Fruit fly (Drosophila melanogaster) whole organism, embryonic: ENCODE data around the gene CG14545.
A peak's percentile ranks its signal among the peaks of the same experiment; 100 is the strongest.

Experiments
- ATbp ChIP-seq: fragments of 200-800 bp; sonication (Bioruptor generic); optimal IDR thresholded peaks from 2 replicates; lab custom pipeline; 2017; ENCODE audit warnings: missing biosample characterization, mild to moderate bottlenecking, missing genetic modification characterization, missing genetic modification reagents
- Atf3 ChIP-seq: fragments of 200-800 bp; sonication (Bioruptor generic); optimal IDR thresholded peaks from 3 replicates; lab custom pipeline; 2016; ENCODE audit warnings: missing biosample characterization, missing genetic modification characterization
- BEAF-32 ChIP-seq: fragments of 200-800 bp; sonication (Bioruptor generic); optimal IDR thresholded peaks from 3 replicates; lab custom pipeline; 2017; ENCODE audit warnings: missing biosample characterization, missing genetic modification characterization, mild to moderate bottlenecking, moderate library complexity, missing genetic modification reagents
- CG1024 ChIP-seq: fragments of 200-800 bp; sonication (Bioruptor generic); IDR thresholded peaks from 2 replicates; pipeline ENCODE4 v1.3.6; 2022; ENCODE audit warnings: missing biosample characterization, missing genetic modification characterization
- CG13624 ChIP-seq: fragments of 200-800 bp; sonication (Bioruptor generic); optimal IDR thresholded peaks from 2 replicates; lab custom pipeline; 2016; ENCODE audit warnings: missing biosample characterization, missing genetic modification characterization
- CG14860 ChIP-seq: fragments of 200-800 bp; sonication (Bioruptor generic); IDR thresholded peaks from 3 replicates; pipeline ENCODE4 v1.3.6; 2022; ENCODE audit warnings: missing biosample characterization, missing genetic modification characterization; ENCODE audit not compliant: partially characterized antibody
- CG14965 ChIP-seq: fragments of 200-800 bp; sonication (Bioruptor generic); optimal IDR thresholded peaks from 2 replicates; lab custom pipeline; 2016; ENCODE audit warnings: missing biosample characterization, missing genetic modification characterization, borderline replicate concordance
- CG17186 ChIP-seq: fragments of 200-800 bp; sonication (Bioruptor generic); optimal IDR thresholded peaks from 3 replicates; lab custom pipeline; 2017; ENCODE audit warnings: missing biosample characterization, missing genetic modification reagents, missing genetic modification characterization
- CG18764 ChIP-seq: fragments of 200-800 bp; sonication (Bioruptor generic); optimal IDR thresholded peaks from 3 replicates; lab custom pipeline; 2016; ENCODE audit warnings: missing biosample characterization, missing genetic modification characterization
- CG2129 ChIP-seq: fragments of 200-800 bp; sonication (Bioruptor generic); IDR thresholded peaks from 2 replicates; pipeline ENCODE4 v1.3.6; 2022; ENCODE audit warnings: missing biosample characterization, missing genetic modification characterization; ENCODE audit not compliant: partially characterized antibody
- CG2889 ChIP-seq: fragments of 200-800 bp; sonication (Bioruptor generic); IDR thresholded peaks from 3 replicates; pipeline ENCODE4 v1.3.6; 2022; ENCODE audit warnings: missing biosample characterization, missing genetic modification characterization
- CG32532 ChIP-seq: fragments of 200-800 bp; sonication (Bioruptor generic); IDR thresholded peaks from 2 replicates; pipeline ENCODE4 v1.3.6; 2022; ENCODE audit warnings: missing biosample characterization, missing genetic modification characterization
- CG34422 ChIP-seq: fragments of 200-800 bp; sonication (Bioruptor generic); IDR thresholded peaks from 3 replicates; pipeline ENCODE4 v1.3.6; 2022; ENCODE audit warnings: missing biosample characterization, missing genetic modification characterization
- CG42726 ChIP-seq: fragments of 200-800 bp; sonication (Bioruptor generic); IDR thresholded peaks from 2 replicates; pipeline ENCODE4 v1.3.6; 2022; ENCODE audit warnings: missing biosample characterization, missing genetic modification characterization; ENCODE audit not compliant: partially characterized antibody
- CG6765 ChIP-seq: fragments of 200-800 bp; sonication (Bioruptor generic); optimal IDR thresholded peaks from 3 replicates; lab custom pipeline; 2017; ENCODE audit warnings: missing biosample characterization, mild to moderate bottlenecking, missing genetic modification characterization
- CG6813 ChIP-seq: fragments of 200-800 bp; sonication (Bioruptor generic); optimal IDR thresholded peaks from 2 replicates; lab custom pipeline; 2017; ENCODE audit warnings: missing biosample characterization, missing genetic modification characterization, mild to moderate bottlenecking, moderate library complexity, missing genetic modification reagents
- CG8089 ChIP-seq: fragments of 200-800 bp; sonication (Bioruptor generic); optimal IDR thresholded peaks from 3 replicates; lab custom pipeline; 2016; ENCODE audit warnings: missing biosample characterization, missing genetic modification characterization
- Deaf1 ChIP-seq: fragments of 200-800 bp; optimal IDR thresholded peaks from 3 replicates; lab custom pipeline; 2019; ENCODE audit warnings: missing biosample characterization, mild to moderate bottlenecking, missing genetic modification characterization, moderate library complexity
- Dip2 ChIP-seq: fragments of 200-800 bp; sonication (Bioruptor generic); IDR thresholded peaks from 2 replicates; pipeline ENCODE4 v1.3.6; 2022; ENCODE audit warnings: missing biosample characterization, missing genetic modification characterization
- E2f2 ChIP-seq: fragments of 200-800 bp; sonication (Bioruptor generic); IDR thresholded peaks from 2 replicates; pipeline ENCODE4 v1.3.6; 2022; ENCODE audit warnings: missing biosample characterization, missing genetic modification characterization
- Ets97D ChIP-seq: fragments of 200-800 bp; sonication (Bioruptor generic); optimal IDR thresholded peaks from 3 replicates; lab custom pipeline; 2016; ENCODE audit warnings: missing biosample characterization, missing genetic modification characterization
- H15 ChIP-seq: fragments of 200-800 bp; sonication (Bioruptor generic); IDR thresholded peaks from 3 replicates; pipeline ENCODE4 v1.3.6; 2022; ENCODE audit warnings: missing biosample characterization, missing genetic modification characterization
- HmgD ChIP-seq: fragments of 200-800 bp; sonication (Bioruptor generic); optimal IDR thresholded peaks from 3 replicates; lab custom pipeline; 2016; ENCODE audit warnings: missing biosample characterization, missing genetic modification characterization
- Jarid2 ChIP-seq: fragments of 200-800 bp; sonication (Bioruptor generic); optimal IDR thresholded peaks from 3 replicates; lab custom pipeline; 2017; ENCODE audit warnings: mild to moderate bottlenecking, missing biosample characterization, missing genetic modification reagents, missing genetic modification characterization
- MESR4 ChIP-seq: fragments of 200-800 bp; sonication (Bioruptor generic); optimal IDR thresholded peaks from 2 replicates; lab custom pipeline; 2018; ENCODE audit warnings: missing biosample characterization, mild to moderate bottlenecking, missing genetic modification characterization, moderate library complexity
- Mad ChIP-seq: fragments of 200-800 bp; sonication (Bioruptor generic); optimal IDR thresholded peaks from 2 replicates; lab custom pipeline; 2016; ENCODE audit warnings: missing biosample characterization, missing genetic modification characterization
- Mrtf ChIP-seq: fragments of 200-800 bp; sonication (Bioruptor generic); IDR thresholded peaks from 3 replicates; pipeline ENCODE4 v1.3.6; 2022; ENCODE audit warnings: missing biosample characterization, missing genetic modification characterization
- Myb ChIP-seq: fragments of 200-800 bp; sonication (Bioruptor generic); optimal IDR thresholded peaks from 2 replicates; lab custom pipeline; 2016; ENCODE audit warnings: missing biosample characterization, missing genetic modification characterization
- Pdp1 ChIP-seq, 2 experiments: fragments of 200-800 bp; sonication (Bioruptor generic); optimal IDR thresholded peaks; 3 replicates each; lab custom pipeline; 2016; ENCODE audit warnings: missing biosample characterization in 2 of 2, missing genetic modification characterization in 2 of 2, mild to moderate bottlenecking in 1 of 2, moderate library complexity in 1 of 2
- Ptx1 ChIP-seq: fragments of 200-800 bp; sonication (Bioruptor generic); IDR thresholded peaks from 2 replicates; pipeline ENCODE4 v1.3.6; 2022; ENCODE audit warnings: missing biosample characterization, missing genetic modification characterization
- Six4 ChIP-seq: fragments of 200-800 bp; sonication (Bioruptor generic); optimal IDR thresholded peaks from 2 replicates; lab custom pipeline; 2016; ENCODE audit warnings: missing biosample characterization, missing genetic modification characterization
- Sox102F ChIP-seq: fragments of 200-800 bp; sonication (Bioruptor generic); optimal IDR thresholded peaks from 2 replicates; lab custom pipeline; 2018; ENCODE audit warnings: missing biosample characterization, mild to moderate bottlenecking, missing genetic modification characterization, moderate library complexity
- bbx ChIP-seq: fragments of 200-800 bp; sonication (Bioruptor generic); IDR thresholded peaks from 2 replicates; pipeline ENCODE4 v1.3.6; 2022; ENCODE audit warnings: missing biosample characterization, missing genetic modification characterization; ENCODE audit not compliant: partially characterized antibody
- br ChIP-seq: fragments of >200 bp; optimal IDR thresholded peaks from 2 replicates; lab custom pipeline; 2017
- dati ChIP-seq: fragments of 200-800 bp; sonication (Bioruptor generic); IDR thresholded peaks from 2 replicates; pipeline ENCODE4 v1.3.6; 2022; ENCODE audit warnings: missing biosample characterization, missing genetic modification characterization
- fd102C ChIP-seq: fragments of 200-800 bp; sonication (Bioruptor generic); optimal IDR thresholded peaks from 2 replicates; lab custom pipeline; 2018; ENCODE audit warnings: missing biosample characterization, mild to moderate bottlenecking, missing genetic modification characterization, moderate library complexity
- gce ChIP-seq: fragments of 200-800 bp; sonication (Bioruptor generic); IDR thresholded peaks from 3 replicates; pipeline ENCODE4 v1.3.6; 2022; ENCODE audit warnings: missing biosample characterization, missing genetic modification characterization
- gcm2 ChIP-seq: fragments of 200-800 bp; sonication (Bioruptor generic); optimal IDR thresholded peaks from 2 replicates; lab custom pipeline; 2016; ENCODE audit warnings: missing biosample characterization, missing genetic modification characterization
- gsb-n ChIP-seq: fragments of 200-800 bp; sonication (Bioruptor generic); optimal IDR thresholded peaks from 3 replicates; lab custom pipeline; 2018; ENCODE audit warnings: missing biosample characterization, mild to moderate bottlenecking, missing genetic modification characterization
- ken ChIP-seq: fragments of 200-800 bp; sonication (Bioruptor generic); IDR thresholded peaks from 3 replicates; pipeline ENCODE4 v1.3.6; 2022; ENCODE audit warnings: missing biosample characterization, missing genetic modification characterization
- klu ChIP-seq: fragments of 200-800 bp; sonication (Bioruptor generic); IDR thresholded peaks from 2 replicates; pipeline ENCODE4 v1.3.6; 2022; ENCODE audit warnings: missing biosample characterization, missing genetic modification characterization
- lmd ChIP-seq: fragments of 200-800 bp; sonication (Bioruptor generic); IDR thresholded peaks from 2 replicates; pipeline ENCODE4 v1.3.6; 2022; ENCODE audit warnings: missing biosample characterization, missing genetic modification characterization
- lola ChIP-seq, 3 experiments: fragments of >200 bp in 2 of 3; fragments of 200-800 bp in 1 of 3; sonication (Bioruptor generic) in 1 of 3; optimal IDR thresholded peaks; 2 replicates each; lab custom pipeline; 2017 to 2019; ENCODE audit warnings: missing biosample characterization in 3 of 3, missing genetic modification characterization in 3 of 3, mild to moderate bottlenecking in 1 of 3, moderate library complexity in 1 of 3
- maf-S ChIP-seq: fragments of 200-800 bp; sonication (Bioruptor generic); optimal IDR thresholded peaks from 2 replicates; lab custom pipeline; 2016; ENCODE audit warnings: missing biosample characterization, missing genetic modification characterization
- odd ChIP-seq: fragments of 200-800 bp; sonication (Bioruptor generic); optimal IDR thresholded peaks from 2 replicates; lab custom pipeline; 2017; ENCODE audit warnings: missing biosample characterization, mild to moderate bottlenecking, missing genetic modification characterization
- pros ChIP-seq: fragments of 200-800 bp; sonication (Bioruptor generic); optimal IDR thresholded peaks from 3 replicates; lab custom pipeline; 2019; ENCODE audit warnings: missing biosample characterization, mild to moderate bottlenecking, missing genetic modification characterization, moderate library complexity
- ttk ChIP-seq: fragments of 200-800 bp; sonication (Bioruptor generic); IDR thresholded peaks from 2 replicates; pipeline ENCODE4 v2.1.2; 2022; ENCODE audit warnings: missing biosample characterization, missing genetic modification characterization
- tx ChIP-seq: fragments of 200-800 bp; sonication (Bioruptor generic); optimal IDR thresholded peaks from 2 replicates; lab custom pipeline; 2016; ENCODE audit warnings: missing biosample characterization, missing genetic modification characterization
- zfh1 ChIP-seq: fragments of 200-800 bp; sonication (Bioruptor generic); IDR thresholded peaks from 3 replicates; pipeline ENCODE4 v1.3.6; 2022; ENCODE audit warnings: missing biosample characterization, missing genetic modification characterization

Gene CG14545

dm6 chr3R:25880971-25881809 is 30.1 kb upstream of the CG14545 start, which contains the start of gene Tsp96F (continued):
- no peak for TF ChIP-seq Ptx1
- TF ChIP-seq dati (GFP tag; lab: Robert Waterston, UW) = no peak
- TF ChIP-seq CG8089 = no peak
- no peak for TF ChIP-seq tx
- no peak for TF ChIP-seq CG17186 (GFP tag; lab: Kevin White, UChicago)
- no peak for TF ChIP-seq gce
- no peak for TF ChIP-seq pros (GFP tag; lab: Kevin White, UChicago)
- TF ChIP-seq CG1024 (GFP tag; lab: Robert Waterston, UW) = no peak
- TF ChIP-seq CG6765 = no peak
- TF ChIP-seq CG14965 (GFP tag; lab: Kevin White, UChicago) = no peak
- no peak for TF ChIP-seq lmd (GFP tag; lab: Robert Waterston, UW)
- TF ChIP-seq ATbp (GFP tag; lab: Kevin White, UChicago) = no peak
- no peak for TF ChIP-seq Mad (GFP tag; lab: Kevin White, UChicago)
- TF ChIP-seq Ets97D (GFP tag; lab: Kevin White, UChicago) = peak; percentile 74
- TF ChIP-seq CG2129 = no peak
- TF ChIP-seq br = no peak
- no peak for TF ChIP-seq Sox102F
- no peak for TF ChIP-seq zfh1
- no peak for TF ChIP-seq gcm2
- no peak for TF ChIP-seq ttk
- peak in 1 of 2 experiments; percentile 97 for TF ChIP-seq Pdp1 (GFP tag; optimal IDR thresholded peaks at IDR 0.05; lab: Kevin White, UChicago)
- no peak for TF ChIP-seq CG6813 (GFP tag; lab: Kevin White, UChicago)
- no peak for TF ChIP-seq CG32532
- no peak for TF ChIP-seq Six4
- 0 out of 3 replicates have a peak, but pooled peaks have one; percentile 9 for TF ChIP-seq ken (GFP tag; lab: Robert Waterston, UW)
- peak; percentile 31 for TF ChIP-seq Jarid2 (GFP tag; lab: Kevin White, UChicago)
- no peak for TF ChIP-seq Deaf1 (tag; lab: Kevin White, UChicago)
- no peak for TF ChIP-seq Dip2
- TF ChIP-seq H15 (GFP tag; lab: Robert Waterston, UW) = no peak
- TF ChIP-seq odd (GFP tag; lab: Kevin White, UChicago) = no peak
- TF ChIP-seq CG42726 = no peak
- TF ChIP-seq E2f2 = peak; percentile 41
- TF ChIP-seq CG34422 (GFP tag; lab: Robert Waterston, UW) = no peak; the same call in 2 of the 3 replicates
- no peak for TF ChIP-seq maf-S (GFP tag; lab: Kevin White, UChicago)
- TF ChIP-seq HmgD (GFP tag; lab: Kevin White, UChicago) = peak; percentile 53
- peak; percentile 79 for TF ChIP-seq Myb
- no peak for TF ChIP-seq lola (GFP tag; optimal IDR thresholded peaks at IDR 0.05; lab: Kevin White, UChicago)
- no peak for TF ChIP-seq CG13624 (GFP tag; lab: Kevin White, UChicago)
- no peak for TF ChIP-seq CG18764 (GFP tag; lab: Kevin White, UChicago)
- TF ChIP-seq gsb-n (tag; lab: Kevin White, UChicago) = no peak
- peak; percentile 14 for TF ChIP-seq fd102C (GFP tag; lab: Kevin White, UChicago)
- peak; percentile 69 for TF ChIP-seq bbx (GFP tag; lab: Robert Waterston, UW)
- no peak for TF ChIP-seq CG2889 (GFP tag; lab: Robert Waterston, UW)
- TF ChIP-seq klu (GFP tag; lab: Robert Waterston, UW) = no peak
- no peak for TF ChIP-seq Atf3 (GFP tag; lab: Kevin White, UChicago)
- no peak for TF ChIP-seq Mrtf
- TF ChIP-seq BEAF-32 (GFP tag; lab: Kevin White, UChicago) = peak; percentile 81
- peak; percentile 81 for TF ChIP-seq MESR4 (GFP tag; lab: Kevin White, UChicago)
- no peak for TF ChIP-seq CG14860
